Fruit fly (Drosophila melanogaster): ENCODE data around the gene CG11997.

DNA sequence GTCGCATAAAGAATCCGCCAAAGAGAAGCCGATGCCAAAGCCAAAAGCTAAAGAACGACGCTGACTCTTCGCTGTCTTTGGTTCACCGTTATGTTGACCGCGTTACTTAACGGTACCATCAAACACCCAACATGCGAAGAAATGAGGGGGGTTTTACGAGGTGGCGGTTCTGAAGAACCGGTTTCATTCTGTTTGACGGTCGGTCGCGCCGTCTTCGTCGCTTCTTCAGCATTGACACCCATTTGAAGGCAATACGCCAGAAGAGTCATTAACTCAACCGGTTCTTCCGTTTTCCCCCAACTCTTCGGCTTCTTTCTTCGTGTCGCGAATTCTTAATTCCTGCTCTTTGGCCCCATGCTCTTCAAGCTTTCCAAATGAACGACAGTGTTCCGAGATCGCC lies 39.1 kb upstream of the CG11997 start:
- TF ChIP-seq pan (optimal IDR thresholded peaks at IDR 0.05) (no peak), CG8478 (optimal IDR thresholded peaks at IDR 0.05) (no peak), usp (GFP tag; optimal IDR thresholded peaks at IDR 0.05) (no peak)

All from whole organism.